Worm (Caenorhabditis elegans): ENCODE data around the gene srx-21.

DNA sequence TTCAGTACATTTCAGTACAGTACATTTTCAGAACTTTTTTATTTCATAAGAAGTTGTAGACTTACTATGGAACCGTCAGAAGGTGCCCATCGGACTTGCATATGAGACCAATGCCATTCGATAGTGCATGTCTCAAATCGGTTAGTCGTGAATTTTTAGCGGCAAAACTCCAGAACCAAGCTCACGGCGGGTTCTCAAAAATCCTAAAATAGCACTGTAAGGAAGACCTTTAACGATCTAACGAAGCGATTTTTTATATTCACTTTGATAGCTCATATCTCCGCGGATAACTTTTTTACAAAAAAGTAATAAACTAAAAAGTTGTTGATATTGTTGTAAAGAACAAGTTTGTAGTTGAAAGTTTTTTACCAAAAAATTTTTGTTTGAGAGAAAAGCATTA is 2.6 kb upstream of the srx-21 start, which contains the start of gene sru-25:
- no peak for TF ChIP-seq mep-1 (tag; optimal IDR thresholded peaks at IDR 0.05)
- no peak for TF ChIP-seq mab-5 (tag; optimal IDR thresholded peaks at IDR 0.05)
- no peak for TF ChIP-seq snpc-4 (tag; optimal IDR thresholded peaks at IDR 0.05)
- TF ChIP-seq unc-62 (GFP tag; optimal IDR thresholded peaks at IDR 0.05), result no peak
- no peak for TF ChIP-seq elt-1 (tag; optimal IDR thresholded peaks at IDR 0.05; ENCODE audit: borderline replicate concordance, insufficient read depth)
- no peak for TF ChIP-seq nhr-76 (tag; optimal IDR thresholded peaks at IDR 0.05)
- no peak for TF ChIP-seq lsy-2 (tag; optimal IDR thresholded peaks at IDR 0.05)
- TF ChIP-seq ztf-11 (tag; optimal IDR thresholded peaks at IDR 0.05), result no peak
